Worm (Caenorhabditis elegans) whole organism, L2 larva: ENCODE measurements around the gene sel-8.

ENCODE experiments used
- C34F6.9 ChIP-seq: fragments of 150-350 bp; optimal IDR thresholded peaks from 2 replicates; lab custom pipeline; 2014; ENCODE audit warnings: missing biosample characterization, missing genetic modification characterization
- F13H6.1 ChIP-seq: sonication (generic microtip); optimal IDR thresholded peaks from 2 replicates; lab custom pipeline; 2016; ENCODE audit warnings: missing genetic modification characterization, missing compliant biosample characterization
- R02D3.7 ChIP-seq: fragments of 150-350 bp; optimal IDR thresholded peaks from 2 replicates; lab custom pipeline; 2014; ENCODE audit warnings: missing biosample characterization, missing genetic modification characterization
- ZK546.5 ChIP-seq: sonication (generic microtip); optimal IDR thresholded peaks from 2 replicates; lab custom pipeline; 2017; ENCODE audit warnings: missing biosample characterization, missing genetic modification characterization
- alr-1 ChIP-seq: fragments of 150-350 bp; optimal IDR thresholded peaks from 2 replicates; lab custom pipeline; 2014; ENCODE audit warnings: missing biosample characterization, missing genetic modification characterization
- aly-2 ChIP-seq: fragments of 150-350 bp; optimal IDR thresholded peaks from 2 replicates; lab custom pipeline; 2014; ENCODE audit warnings: missing biosample characterization, missing genetic modification characterization
- blmp-1 ChIP-seq: sonication (generic microtip); optimal IDR thresholded peaks from 2 replicates; lab custom pipeline; 2017; ENCODE audit warnings: missing genetic modification characterization, mild to moderate bottlenecking, missing compliant biosample characterization, antibody characterized with exemption, moderate library complexity; ENCODE audit not compliant: insufficient read depth
- ceh-16 ChIP-seq: fragments of 150-350 bp; optimal IDR thresholded peaks from 2 replicates; lab custom pipeline; 2014; ENCODE audit warnings: missing biosample characterization, missing genetic modification characterization
- ceh-82 ChIP-seq: fragments of 150-350 bp; optimal IDR thresholded peaks from 2 replicates; lab custom pipeline; 2014; ENCODE audit warnings: missing biosample characterization, missing genetic modification characterization
- crh-2 ChIP-seq: sonication (generic microtip); optimal IDR thresholded peaks from 2 replicates; lab custom pipeline; 2017; ENCODE audit warnings: missing biosample characterization, missing genetic modification characterization
- dmd-4 ChIP-seq: sonication (generic microtip); optimal IDR thresholded peaks from 2 replicates; lab custom pipeline; 2017; ENCODE audit warnings: missing biosample characterization, missing genetic modification characterization
- egl-27 ChIP-seq: sonication (generic microtip); optimal IDR thresholded peaks from 3 replicates; lab custom pipeline; 2017; ENCODE audit warnings: missing biosample characterization, missing genetic modification reagents, missing genetic modification characterization
- elt-1 ChIP-seq: fragments of 150-350 bp; optimal IDR thresholded peaks from 2 replicates; lab custom pipeline; 2014; ENCODE audit warnings: missing biosample characterization, missing genetic modification characterization
- elt-3 ChIP-seq: sonication (generic microtip); optimal IDR thresholded peaks from 2 replicates; lab custom pipeline; 2017; ENCODE audit warnings: missing biosample characterization, missing genetic modification characterization
- fos-1 ChIP-seq: fragments of 150-350 bp; optimal IDR thresholded peaks from 2 replicates; lab custom pipeline; 2014; ENCODE audit warnings: missing biosample characterization, missing genetic modification characterization
- gmeb-1 ChIP-seq: fragments of 150-350 bp; optimal IDR thresholded peaks from 2 replicates; lab custom pipeline; 2014; ENCODE audit warnings: missing biosample characterization, missing genetic modification characterization
- lin-11 ChIP-seq: fragments of 150-350 bp; sonication (generic microtip); optimal IDR thresholded peaks from 2 replicates; lab custom pipeline; 2014; ENCODE audit warnings: missing biosample characterization, missing genetic modification characterization, inconsistent platforms, mixed read lengths
- lin-13 ChIP-seq: fragments of 150-350 bp; optimal IDR thresholded peaks from 2 replicates; lab custom pipeline; 2014; ENCODE audit warnings: missing biosample characterization, missing genetic modification reagents, missing genetic modification characterization
- lsy-2 ChIP-seq, 2 experiments: fragments of 150-350 bp in 1 of 2; sonication (generic microtip) in 1 of 2; optimal IDR thresholded peaks; 2 replicates each; lab custom pipeline; 2014 to 2017; ENCODE audit warnings: missing biosample characterization in 2 of 2, missing genetic modification characterization in 2 of 2
- mab-5 ChIP-seq: fragments of 150-350 bp; optimal IDR thresholded peaks from 2 replicates; lab custom pipeline; 2014; ENCODE audit warnings: missing biosample characterization, missing genetic modification characterization
- mbf-1 ChIP-seq: sonication (generic microtip); optimal IDR thresholded peaks from 2 replicates; lab custom pipeline; 2017; ENCODE audit warnings: missing biosample characterization, missing genetic modification characterization
- mdl-1 ChIP-seq, 2 experiments: fragments of 150-350 bp in 1 of 2; sonication (generic microtip) in 1 of 2; optimal IDR thresholded peaks; 2 replicates each; lab custom pipeline; 2017; ENCODE audit warnings: missing biosample characterization in 2 of 2, missing genetic modification characterization in 2 of 2
- nhr-11 ChIP-seq: fragments of 150-350 bp; optimal IDR thresholded peaks from 2 replicates; lab custom pipeline; 2014; ENCODE audit warnings: missing biosample characterization, missing genetic modification characterization
- nhr-12 ChIP-seq: fragments of 150-350 bp; optimal IDR thresholded peaks from 2 replicates; lab custom pipeline; 2014; ENCODE audit warnings: missing biosample characterization, missing genetic modification characterization
- nhr-129 ChIP-seq: fragments of 150-350 bp; optimal IDR thresholded peaks from 2 replicates; lab custom pipeline; 2014; ENCODE audit warnings: missing biosample characterization, missing genetic modification characterization
- nhr-21 ChIP-seq: fragments of 150-350 bp; optimal IDR thresholded peaks from 2 replicates; lab custom pipeline; 2014; ENCODE audit warnings: missing biosample characterization, missing genetic modification characterization
- nhr-23 ChIP-seq: fragments of 150-350 bp; optimal IDR thresholded peaks from 2 replicates; lab custom pipeline; 2014; ENCODE audit warnings: missing biosample characterization, missing genetic modification reagents, missing genetic modification characterization
- nhr-25 ChIP-seq: fragments of 150-350 bp; sonication (generic microtip); optimal IDR thresholded peaks from 3 replicates; lab custom pipeline; 2014; ENCODE audit warnings: missing biosample characterization, missing genetic modification characterization
- nhr-6 ChIP-seq: fragments of 150-350 bp; optimal IDR thresholded peaks from 2 replicates; lab custom pipeline; 2014; ENCODE audit warnings: missing biosample characterization, missing genetic modification characterization
- nhr-77 ChIP-seq: fragments of 150-350 bp; optimal IDR thresholded peaks from 2 replicates; lab custom pipeline; 2014; ENCODE audit warnings: missing biosample characterization, missing genetic modification characterization
- peb-1 ChIP-seq: fragments of 150-350 bp; optimal IDR thresholded peaks from 2 replicates; lab custom pipeline; 2014; ENCODE audit warnings: missing biosample characterization, missing genetic modification characterization
- sem-4 ChIP-seq: fragments of 150-350 bp; optimal IDR thresholded peaks from 2 replicates; lab custom pipeline; 2014; ENCODE audit warnings: missing biosample characterization, missing genetic modification reagents, missing genetic modification characterization
- skn-1 ChIP-seq: sonication (generic microtip); optimal IDR thresholded peaks from 2 replicates; lab custom pipeline; 2017; ENCODE audit warnings: missing biosample characterization, missing genetic modification characterization
- sma-3 ChIP-seq: sonication (generic microtip); optimal IDR thresholded peaks from 2 replicates; lab custom pipeline; 2016; ENCODE audit warnings: missing genetic modification reagents, missing genetic modification characterization, missing compliant biosample characterization
- sma-9 ChIP-seq, 2 experiments: fragments of 150-350 bp in 1 of 2; sonication (generic microtip) in 1 of 2; optimal IDR thresholded peaks; 2 replicates each; lab custom pipeline; 2014 to 2016; ENCODE audit warnings: missing genetic modification characterization in 2 of 2, mild to moderate bottlenecking in 1 of 2, missing biosample characterization in 1 of 2, missing compliant biosample characterization in 1 of 2, missing genetic modification reagents in 1 of 2, moderate library complexity in 1 of 2
- snpc-4 ChIP-seq: fragments of 150-350 bp; optimal IDR thresholded peaks from 2 replicates; lab custom pipeline; 2014; ENCODE audit warnings: missing biosample characterization, missing genetic modification characterization
- unc-39 ChIP-seq: fragments of 150-350 bp; optimal IDR thresholded peaks from 2 replicates; lab custom pipeline; 2014; ENCODE audit warnings: missing biosample characterization, missing genetic modification characterization
- unc-55 ChIP-seq: fragments of 150-350 bp; sonication (generic microtip); optimal IDR thresholded peaks from 3 replicates; lab custom pipeline; 2014; ENCODE audit warnings: missing biosample characterization, missing genetic modification reagents, missing genetic modification characterization
- unc-62 ChIP-seq: fragments of 150-350 bp; optimal IDR thresholded peaks from 2 replicates; lab custom pipeline; 2014; ENCODE audit warnings: missing biosample characterization, missing genetic modification reagents, missing genetic modification characterization
- zag-1 ChIP-seq: fragments of 150-350 bp; optimal IDR thresholded peaks from 2 replicates; lab custom pipeline; 2014; ENCODE audit warnings: missing biosample characterization, missing genetic modification characterization
- ztf-1 ChIP-seq: fragments of 200-800 bp; sonication (Bioruptor generic); conservative IDR thresholded peaks from 2 replicates; pipeline ENCODE4 v1.3.6; 2022; ENCODE audit warnings: missing genetic modification characterization, missing compliant biosample characterization
- ztf-11 ChIP-seq: sonication (generic microtip); optimal IDR thresholded peaks from 2 replicates; lab custom pipeline; 2017; ENCODE audit warnings: missing biosample characterization, missing genetic modification characterization
- ztf-4 ChIP-seq: fragments of 150-350 bp; optimal IDR thresholded peaks from 2 replicates; lab custom pipeline; 2014; ENCODE audit warnings: missing biosample characterization, missing genetic modification characterization

The sel-8 gene

ce11 chrIII:3670984-3671383 is 44.0 kb upstream of the sel-8 start:
- TF ChIP-seq peb-1 (tag; lab: Kevin White, UChicago) (no peak), gmeb-1 (no peak), unc-55 (GFP tag; lab: Kevin White, UChicago) (peak; percentile 13), lsy-2 (tag; optimal IDR thresholded peaks at IDR 0.05; lab: Kevin White, UChicago) (peak in 1 of 2 experiments; percentile 41), crh-2 (tag; lab: Kevin White, UChicago) (peak; percentile 29), nhr-77 (no peak), C34F6.9 (peak; percentile 29), elt-1 (tag; lab: Kevin White, UChicago) (no peak), skn-1 (tag; lab: Kevin White, UChicago) (no peak), ztf-4 (tag; lab: Kevin White, UChicago) (peak; percentile 45), nhr-21 (tag; lab: Kevin White, UChicago) (peak; percentile 39)

- TF ChIP-seq mdl-1 (tag; optimal IDR thresholded peaks at IDR 0.05; lab: Kevin White, UChicago) = no peak
- TF ChIP-seq nhr-25 = no peak
- TF ChIP-seq nhr-6 (tag; lab: Kevin White, UChicago) = no peak
- TF ChIP-seq aly-2 = no peak
- TF ChIP-seq unc-62 (GFP tag; lab: Kevin White, UChicago) = no peak
Observed at ce11 chrIII:3670336-3670735, 43.4 kb upstream of the sel-8 start, which contains the start of gene C46F11.6. Gene C46F11.6, minus strand, starts transcription at chrIII:3670436.

DNA sequence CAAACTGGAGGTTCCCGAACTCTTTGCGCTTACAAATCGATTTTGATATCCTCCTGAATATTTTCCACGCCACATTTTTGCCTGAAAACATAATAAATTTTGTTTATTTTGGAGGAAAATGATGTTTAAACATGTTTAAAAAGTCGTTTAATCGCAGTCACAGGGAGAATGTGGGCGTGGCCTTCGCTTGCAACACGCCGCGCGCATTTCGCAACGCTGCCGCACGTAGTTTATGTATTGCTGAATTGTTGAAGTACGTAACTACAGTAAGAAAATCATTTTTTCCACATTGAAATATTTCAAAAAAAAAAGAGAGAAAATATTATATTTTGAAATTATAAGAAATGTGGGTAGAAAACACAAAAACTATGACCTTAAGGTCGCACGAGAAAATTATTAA is 37.3 kb upstream of the sel-8 start, which contains the start of gene C46F11.4:
Gene C46F11.4, minus strand, starts transcription at position 81 of the 400 bp plus-strand sequence.
- TF ChIP-seq unc-39 (tag; lab: Kevin White, UChicago) (no peak), sma-3 (GFP tag; lab: Kevin White, UChicago) (peak; percentile 47), R02D3.7 (no peak), sma-9 (GFP tag; optimal IDR thresholded peaks at IDR 0.05; lab: Kevin White, UChicago) (no peak), sma-9 (tag; optimal IDR thresholded peaks at IDR 0.05; lab: Kevin White, UChicago) (no peak), sem-4 (no peak), fos-1 (tag; lab: Kevin White, UChicago) (no peak), peb-1 (tag; lab: Kevin White, UChicago) (no peak), elt-1 (tag; lab: Kevin White, UChicago) (no peak), C34F6.9 (peak; percentile 30), mdl-1 (tag; optimal IDR thresholded peaks at IDR 0.05; lab: Kevin White, UChicago) (no peak), ZK546.5 (no peak), lsy-2 (tag; optimal IDR thresholded peaks at IDR 0.05; lab: Kevin White, UChicago) (peak in 1 of 2 experiments; percentile 64), nhr-21 (tag; lab: Kevin White, UChicago) (no peak), alr-1 (no peak), lin-13 (GFP tag; lab: Kevin White, UChicago) (peak; percentile 52), zag-1 (tag; lab: Kevin White, UChicago) (no peak), nhr-129 (tag; lab: Kevin White, UChicago) (peak; percentile 40), aly-2 (no peak), ceh-16 (no peak), skn-1 (tag; lab: Kevin White, UChicago) (no peak), snpc-4 (tag; lab: Kevin White, UChicago) (no peak), ztf-1 (GFP tag; lab: Robert Waterston, UW) (no peak), nhr-12 (tag; lab: Kevin White, UChicago) (no peak), crh-2 (tag; lab: Kevin White, UChicago) (no peak), nhr-25 (peak; percentile 20), ztf-4 (tag; lab: Kevin White, UChicago) (no peak), nhr-23 (tag; lab: Kevin White, UChicago) (no peak), nhr-6 (tag; lab: Kevin White, UChicago) (no peak), elt-3 (tag; lab: Kevin White, UChicago) (no peak), nhr-77 (no peak), dmd-4 (tag; lab: Kevin White, UChicago) (no peak), mbf-1 (no peak), F13H6.1 (tag; lab: Kevin White, UChicago) (peak; percentile 53), unc-55 (GFP tag; lab: Kevin White, UChicago) (peak; percentile 47), gmeb-1 (peak; percentile 50), mab-5 (tag; lab: Kevin White, UChicago) (no peak), ceh-82 (no peak), lin-11 (tag; lab: Kevin White, UChicago) (peak; percentile 36), ztf-11 (tag; lab: Kevin White, UChicago) (no peak), blmp-1 (tag; lab: Kevin White, UChicago) (no peak), egl-27 (no peak), nhr-11 (tag; lab: Kevin White, UChicago) (no peak)
